Worm (Caenorhabditis elegans): ENCODE results near the gene chil-25.

ce11 chrII:9500926-9501325 is 26.7 kb upstream of the chil-25 start:
- no peak for TF ChIP-seq ceh-28 (tag; optimal IDR thresholded peaks at IDR 0.05)
- no peak for TF ChIP-seq unc-39 (tag; optimal IDR thresholded peaks at IDR 0.05)
- no peak for TF ChIP-seq nhr-76 (tag; optimal IDR thresholded peaks at IDR 0.05)
- no peak for TF ChIP-seq ztf-11 (tag; optimal IDR thresholded peaks at IDR 0.05)
- TF ChIP-seq sea-2 (GFP tag; optimal IDR thresholded peaks at IDR 0.05) = no peak
- TF ChIP-seq elt-1 (tag; optimal IDR thresholded peaks at IDR 0.05) = no peak
- peak; percentile 76 for TF ChIP-seq pha-4 (tag; optimal IDR thresholded peaks at IDR 0.05)
- TF ChIP-seq nhr-11 (tag; optimal IDR thresholded peaks at IDR 0.05) = no peak
- no peak for TF ChIP-seq lin-39 (tag; optimal IDR thresholded peaks at IDR 0.05)
- no peak for TF ChIP-seq unc-62 (GFP tag; optimal IDR thresholded peaks at IDR 0.05)
- peak; percentile 99 for TF ChIP-seq elt-2 (tag; optimal IDR thresholded peaks at IDR 0.05)

All from whole organism, L3 larva.